Worm (Caenorhabditis elegans) whole organism, midembryonic: ENCODE results near the gene T04A8.18.

ENCODE experiments used
- T22C8.4 ChIP-seq: fragments of 200-800 bp; sonication (Bioruptor generic); IDR thresholded peaks from 2 replicates; pipeline ENCODE4 v1.3.6; 2022; ENCODE audit warnings: missing genetic modification characterization, missing compliant biosample characterization
- cog-1 ChIP-seq: sonication (generic microtip); optimal IDR thresholded peaks from 2 replicates; lab custom pipeline; 2016; ENCODE audit warnings: missing genetic modification characterization, missing compliant biosample characterization
- flt-1 ChIP-seq: fragments of 200-800 bp; sonication (Bioruptor generic); IDR thresholded peaks from 2 replicates; pipeline ENCODE4 v1.3.6; 2022; ENCODE audit warnings: missing genetic modification characterization, missing compliant biosample characterization
- klf-2 ChIP-seq: fragments of 200-800 bp; sonication (Bioruptor generic); conservative IDR thresholded peaks from 2 replicates; pipeline ENCODE4 v1.3.6; 2022; ENCODE audit warnings: missing genetic modification reagents, missing genetic modification characterization, missing compliant biosample characterization
- med-1 ChIP-seq: sonication (generic microtip); optimal IDR thresholded peaks from 2 replicates; lab custom pipeline; 2017; ENCODE audit warnings: missing genetic modification characterization, mild to moderate bottlenecking, missing compliant biosample characterization, antibody characterized with exemption, missing genetic modification reagents; ENCODE audit not compliant: insufficient read depth
- ref-1 ChIP-seq: fragments of 200-800 bp; sonication (Bioruptor generic); conservative IDR thresholded peaks from 2 replicates; pipeline ENCODE4 v1.3.6; 2022; ENCODE audit warnings: missing genetic modification reagents, missing genetic modification characterization, missing compliant biosample characterization
- tab-1 ChIP-seq: fragments of 200-800 bp; sonication (Bioruptor generic); IDR thresholded peaks from 2 replicates; pipeline ENCODE4 v1.3.6; 2022; ENCODE audit warnings: missing genetic modification characterization, missing compliant biosample characterization
- ztf-23 ChIP-seq: fragments of 200-800 bp; sonication (Bioruptor generic); IDR thresholded peaks from 2 replicates; pipeline ENCODE4 v1.3.6; 2022; ENCODE audit warnings: missing genetic modification reagents, missing genetic modification characterization, missing compliant biosample characterization
- ztf-29 ChIP-seq: fragments of 200-800 bp; sonication (Bioruptor generic); IDR thresholded peaks from 2 replicates; pipeline ENCODE4 v1.3.6; 2022; ENCODE audit warnings: missing genetic modification reagents, missing genetic modification characterization, missing compliant biosample characterization

The T04A8.18 gene

ce11 chrIII:4703932-4704454 is 5.0 kb upstream of the T04A8.18 start, which contains the start of the genes clp-2 and mrpl-16:
Gene clp-2, minus strand, starts transcription at chrIII:4704025.
Gene mrpl-16, plus strand, starts transcription at chrIII:4704404.
- TF ChIP-seq T22C8.4 (GFP tag; lab: Robert Waterston, UW) (no peak), ref-1 (GFP tag; lab: Robert Waterston, UW) (no peak), klf-2 (GFP tag; lab: Robert Waterston, UW) (no peak), ztf-23 (GFP tag; lab: Robert Waterston, UW) (no peak), med-1 (GFP tag; lab: Kevin White, UChicago) (no peak), ztf-29 (GFP tag; lab: Robert Waterston, UW) (no peak), tab-1 (no peak), flt-1 (GFP tag; lab: Robert Waterston, UW) (no peak), cog-1 (tag; lab: Kevin White, UChicago) (no peak)

- no peak for TF ChIP-seq tab-1
Measured at ce11 chrIII:4705207-4705606, 3.8 kb upstream of the T04A8.18 start, which contains the start of gene pgap-2. Gene pgap-2, plus strand, starts transcription at chrIII:4705507.

ce11 chrIII:4706678-4707077 is 2.3 kb upstream of the T04A8.18 start, which contains the start of gene T04A8.13:
Gene T04A8.13, plus strand, starts transcription at chrIII:4706978.
- TF ChIP-seq klf-2 (GFP tag; lab: Robert Waterston, UW) (no peak), ztf-23 (GFP tag; lab: Robert Waterston, UW) (no peak), ztf-29 (GFP tag; lab: Robert Waterston, UW) (no peak), ref-1 (GFP tag; lab: Robert Waterston, UW) (no peak), med-1 (GFP tag; lab: Kevin White, UChicago) (no peak), tab-1 (no peak), T22C8.4 (GFP tag; lab: Robert Waterston, UW) (no peak), cog-1 (tag; lab: Kevin White, UChicago) (no peak), flt-1 (GFP tag; lab: Robert Waterston, UW) (no peak)

- no peak for TF ChIP-seq tab-1
Measured at ce11 chrIII:4715088-4715487, 6.1 kb downstream of the T04A8.18 start, which contains the start of gene him-18. Gene him-18, minus strand, starts transcription at chrIII:4715188.

- TF ChIP-seq cog-1 (tag; lab: Kevin White, UChicago) (no peak), T22C8.4 (GFP tag; lab: Robert Waterston, UW) (no peak), flt-1 (GFP tag; lab: Robert Waterston, UW) (0 out of 2 replicates have a peak, but pooled peaks have one; percentile 45)
Measured at ce11 chrIII:4720620-4721227, 11.7 kb downstream of the T04A8.18 start, which contains the start of gene emb-5. Gene emb-5, minus strand, starts transcription at chrIII:4720670.

- peak; percentile 25 for TF ChIP-seq cog-1 (tag; lab: Kevin White, UChicago)
- no peak for TF ChIP-seq T22C8.4 (GFP tag; lab: Robert Waterston, UW)
Measured at ce11 chrIII:4721750-4722149, 12.7 kb downstream of the T04A8.18 start, which contains the start of gene acy-1. Gene acy-1, plus strand, starts transcription at chrIII:4722095.

- no peak for TF ChIP-seq ztf-29 (GFP tag; lab: Robert Waterston, UW)
- TF ChIP-seq T22C8.4 (GFP tag; lab: Robert Waterston, UW), result no peak
- TF ChIP-seq cog-1 (tag; lab: Kevin White, UChicago), result no peak
- TF ChIP-seq klf-2 (GFP tag; lab: Robert Waterston, UW), result no peak
- 0 out of 2 replicates have a peak, but pooled peaks have one; percentile 44 for TF ChIP-seq flt-1 (GFP tag; lab: Robert Waterston, UW)
- TF ChIP-seq ref-1 (GFP tag; lab: Robert Waterston, UW), result no peak
- no peak for TF ChIP-seq ztf-23 (GFP tag; lab: Robert Waterston, UW)
- no peak for TF ChIP-seq tab-1
Measured at ce11 chrIII:4723922-4724321, 14.9 kb downstream of the T04A8.18 start.

ce11 chrIII:4731295-4731988 is 22.4 kb downstream of the T04A8.18 start, which contains the start of gene F17C8.3:
Gene F17C8.3, plus strand, starts transcription at chrIII:4731938.
- TF ChIP-seq cog-1 (tag; lab: Kevin White, UChicago) (no peak), T22C8.4 (GFP tag; lab: Robert Waterston, UW) (no peak), ztf-29 (GFP tag; lab: Robert Waterston, UW) (no peak), ztf-23 (GFP tag; lab: Robert Waterston, UW) (no peak), tab-1 (no peak), ref-1 (GFP tag; lab: Robert Waterston, UW) (no peak), flt-1 (GFP tag; lab: Robert Waterston, UW) (no peak), med-1 (GFP tag; lab: Kevin White, UChicago) (no peak), klf-2 (GFP tag; lab: Robert Waterston, UW) (no peak)

ce11 chrIII:4734056-4734455 is 25.0 kb downstream of the T04A8.18 start, which contains the start of gene F17C8.9:
Gene F17C8.9, plus strand, starts transcription at chrIII:4734356.
- TF ChIP-seq klf-2 (GFP tag; lab: Robert Waterston, UW), result no peak
- no peak for TF ChIP-seq ztf-29 (GFP tag; lab: Robert Waterston, UW)
- no peak for TF ChIP-seq T22C8.4 (GFP tag; lab: Robert Waterston, UW)
- TF ChIP-seq ref-1 (GFP tag; lab: Robert Waterston, UW), result no peak
- no peak for TF ChIP-seq tab-1
- TF ChIP-seq ztf-23 (GFP tag; lab: Robert Waterston, UW), result no peak
